Worm (Caenorhabditis elegans) whole organism, early embryonic: ENCODE measurements around the gene C25H3.11.

Source experiments
- aly-1 ChIP-seq: sonication (generic microtip); optimal IDR thresholded peaks from 2 replicates; lab custom pipeline; 2016; ENCODE audit warnings: missing genetic modification characterization, missing compliant biosample characterization
- ama-1 ChIP-seq: fragments of 150-350 bp; optimal IDR thresholded peaks from 2 replicates; lab custom pipeline; 2014
- hmg-4 ChIP-seq: fragments of 200-800 bp; sonication (Bioruptor generic); optimal IDR thresholded peaks from 2 replicates; lab custom pipeline; 2018; ENCODE audit warnings: mild to moderate bottlenecking, missing genetic modification characterization, missing compliant biosample characterization
- hnd-1 ChIP-seq: sonication (generic microtip); optimal IDR thresholded peaks from 2 replicates; lab custom pipeline; 2016; ENCODE audit warnings: missing genetic modification characterization, missing compliant biosample characterization
- tbx-11 ChIP-seq: fragments of 200-800 bp; sonication (Bioruptor generic); IDR thresholded peaks from 2 replicates; pipeline ENCODE4 v1.3.6; 2022; ENCODE audit warnings: missing genetic modification characterization, missing compliant biosample characterization
- tra-4 ChIP-seq: sonication (generic microtip); optimal IDR thresholded peaks from 2 replicates; lab custom pipeline; 2017; ENCODE audit warnings: missing genetic modification characterization, missing compliant biosample characterization

DNA sequence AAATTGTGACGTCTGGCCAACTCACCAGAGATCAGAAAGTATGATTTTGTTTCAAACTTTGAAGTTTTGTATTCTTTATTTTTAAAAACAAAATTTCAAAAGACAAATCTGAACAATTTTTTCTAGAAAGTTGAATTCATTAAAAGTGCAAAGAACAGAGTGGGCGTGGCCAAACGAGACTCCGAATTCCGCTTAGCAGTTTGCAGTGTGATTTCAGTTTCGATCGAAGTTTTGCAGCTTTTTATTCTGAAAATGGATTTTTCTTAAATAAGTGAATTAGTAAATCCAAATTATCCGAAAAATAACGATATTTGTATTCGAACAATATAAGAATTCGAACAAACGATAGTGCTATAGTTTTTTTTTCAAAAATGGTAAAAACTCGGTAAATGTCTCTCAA is 55.4 kb downstream of the C25H3.11 start:
- TF ChIP-seq hmg-4 (GFP tag; lab: Kevin White, UChicago): no peak
- no peak for TF ChIP-seq ama-1
- no peak for TF ChIP-seq tra-4
- no peak for TF ChIP-seq tbx-11
- TF ChIP-seq aly-1 (tag; lab: Kevin White, UChicago): no peak
- TF ChIP-seq hnd-1 (tag; lab: Kevin White, UChicago): no peak
